Worm (Caenorhabditis elegans): ENCODE measurements around the gene srbc-12.

ce11 chrV:849042-849441 lies 570 bp upstream of the srbc-12 start:
- no peak for TF ChIP-seq pax-1 (tag; optimal IDR thresholded peaks at IDR 0.05)
- no peak for TF ChIP-seq pqm-1 (tag; optimal IDR thresholded peaks at IDR 0.05)

All from whole organism, late embryonic.